Fruit fly (Drosophila melanogaster) whole organism, embryonic: ENCODE data around the gene CG18766.
A peak's percentile ranks its signal among the peaks of the same experiment; 100 is the strongest.

ENCODE experiments used
- ATbp ChIP-seq: fragments of 200-800 bp; sonication (Bioruptor generic); optimal IDR thresholded peaks from 2 replicates; lab custom pipeline; 2017; ENCODE audit warnings: missing biosample characterization, mild to moderate bottlenecking, missing genetic modification characterization, missing genetic modification reagents
- CG12299 ChIP-seq: fragments of 200-800 bp; sonication (Bioruptor generic); optimal IDR thresholded peaks from 2 replicates; lab custom pipeline; 2018; ENCODE audit warnings: missing biosample characterization, mild to moderate bottlenecking, missing genetic modification characterization
- CG12769 ChIP-seq: fragments of 200-800 bp; sonication (Bioruptor generic); optimal IDR thresholded peaks from 2 replicates; lab custom pipeline; 2019; ENCODE audit warnings: missing biosample characterization, mild to moderate bottlenecking, missing genetic modification characterization, moderate library complexity
- CG13123 ChIP-seq: fragments of 200-800 bp; sonication (Bioruptor generic); optimal IDR thresholded peaks from 2 replicates; lab custom pipeline; 2016; ENCODE audit warnings: missing biosample characterization, missing genetic modification characterization
- CG13894 ChIP-seq: fragments of 200-800 bp; sonication (Bioruptor generic); optimal IDR thresholded peaks from 3 replicates; lab custom pipeline; 2018; ENCODE audit warnings: missing biosample characterization, mild to moderate bottlenecking, missing genetic modification characterization, moderate library complexity
- CG15073 ChIP-seq: fragments of 200-800 bp; sonication (Bioruptor generic); optimal IDR thresholded peaks from 2 replicates; lab custom pipeline; 2016; ENCODE audit warnings: missing biosample characterization, missing genetic modification characterization
- CG15479 ChIP-seq: fragments of 200-800 bp; sonication (Bioruptor generic); optimal IDR thresholded peaks from 3 replicates; lab custom pipeline; 2019; ENCODE audit warnings: missing biosample characterization, mild to moderate bottlenecking, missing genetic modification characterization, moderate library complexity
- CG15514 ChIP-seq: fragments of 200-800 bp; sonication (Bioruptor generic); optimal IDR thresholded peaks from 3 replicates; lab custom pipeline; 2017; ENCODE audit warnings: missing biosample characterization, missing genetic modification characterization, mild to moderate bottlenecking, moderate library complexity, missing genetic modification reagents
- CG15696 ChIP-seq: fragments of 200-800 bp; sonication (Bioruptor generic); optimal IDR thresholded peaks from 2 replicates; lab custom pipeline; 2019; ENCODE audit warnings: missing biosample characterization, mild to moderate bottlenecking, missing genetic modification characterization, moderate library complexity
- CG1603 ChIP-seq: fragments of 200-800 bp; sonication (Bioruptor generic); optimal IDR thresholded peaks from 2 replicates; lab custom pipeline; 2019; ENCODE audit warnings: missing biosample characterization, mild to moderate bottlenecking, missing genetic modification characterization, moderate library complexity
- CG17912 ChIP-seq: fragments of 200-800 bp; sonication (Bioruptor generic); optimal IDR thresholded peaks from 2 replicates; lab custom pipeline; 2018; ENCODE audit warnings: missing biosample characterization, mild to moderate bottlenecking, missing genetic modification characterization
- CG18262 ChIP-seq: fragments of 200-800 bp; optimal IDR thresholded peaks from 3 replicates; lab custom pipeline; 2019; ENCODE audit warnings: missing biosample characterization, mild to moderate bottlenecking, missing genetic modification characterization, moderate library complexity
- CG2116 ChIP-seq: fragments of 200-800 bp; sonication (Bioruptor generic); optimal IDR thresholded peaks from 3 replicates; lab custom pipeline; 2018; ENCODE audit warnings: missing biosample characterization, mild to moderate bottlenecking, missing genetic modification characterization
- CG2120 ChIP-seq: fragments of 200-800 bp; sonication (Bioruptor generic); optimal IDR thresholded peaks from 3 replicates; lab custom pipeline; 2016; ENCODE audit warnings: missing biosample characterization, missing genetic modification characterization
- CG2712 ChIP-seq: fragments of 200-800 bp; optimal IDR thresholded peaks from 3 replicates; lab custom pipeline; 2019; ENCODE audit warnings: missing biosample characterization, mild to moderate bottlenecking, missing genetic modification characterization, moderate library complexity
- CG31224 ChIP-seq: fragments of 200-800 bp; sonication (Bioruptor generic); IDR thresholded peaks from 2 replicates; pipeline ENCODE4 v1.3.6; 2022; ENCODE audit warnings: missing biosample characterization, missing genetic modification characterization
- CG31365 ChIP-seq: fragments of 200-800 bp; sonication (Bioruptor generic); optimal IDR thresholded peaks from 2 replicates; lab custom pipeline; 2018; ENCODE audit warnings: missing biosample characterization, mild to moderate bottlenecking, missing genetic modification characterization
- CG32772 ChIP-seq: fragments of 200-800 bp; sonication (Bioruptor generic); IDR thresholded peaks from 2 replicates; pipeline ENCODE4 v1.3.6; 2022; ENCODE audit warnings: missing biosample characterization, missing genetic modification characterization
- CG34376 ChIP-seq: fragments of 200-800 bp; sonication (Bioruptor generic); optimal IDR thresholded peaks from 2 replicates; lab custom pipeline; 2018; ENCODE audit warnings: missing biosample characterization, mild to moderate bottlenecking, missing genetic modification characterization
- CG4328 ChIP-seq: fragments of 200-800 bp; sonication (Bioruptor generic); optimal IDR thresholded peaks from 3 replicates; lab custom pipeline; 2017; ENCODE audit warnings: missing biosample characterization, missing genetic modification reagents, missing genetic modification characterization
- CG4424 ChIP-seq: fragments of 200-800 bp; sonication (Bioruptor generic); optimal IDR thresholded peaks from 3 replicates; lab custom pipeline; 2016; ENCODE audit warnings: missing biosample characterization, missing genetic modification characterization
- CG4707 ChIP-seq: fragments of 200-800 bp; sonication (Bioruptor generic); optimal IDR thresholded peaks from 2 replicates; lab custom pipeline; 2018; ENCODE audit warnings: missing biosample characterization, mild to moderate bottlenecking, missing genetic modification characterization, moderate library complexity
- CG5180 ChIP-seq: fragments of 200-800 bp; sonication (Bioruptor generic); optimal IDR thresholded peaks from 3 replicates; lab custom pipeline; 2017; ENCODE audit warnings: missing biosample characterization, missing genetic modification characterization, mild to moderate bottlenecking, moderate library complexity, missing genetic modification reagents
- CG5245 ChIP-seq: fragments of 200-800 bp; sonication (Bioruptor generic); optimal IDR thresholded peaks from 3 replicates; lab custom pipeline; 2016; ENCODE audit warnings: missing biosample characterization, missing genetic modification characterization
- CG6175 ChIP-seq: fragments of 200-800 bp; sonication (Bioruptor generic); IDR thresholded peaks from 3 replicates; pipeline ENCODE4 v1.3.6; 2022; ENCODE audit warnings: missing biosample characterization, missing genetic modification characterization
- CG6813 ChIP-seq: fragments of 200-800 bp; sonication (Bioruptor generic); optimal IDR thresholded peaks from 2 replicates; lab custom pipeline; 2017; ENCODE audit warnings: missing biosample characterization, missing genetic modification characterization, mild to moderate bottlenecking, moderate library complexity, missing genetic modification reagents
- CG9817 ChIP-seq: fragments of 200-800 bp; sonication (Bioruptor generic); optimal IDR thresholded peaks from 2 replicates; lab custom pipeline; 2018; ENCODE audit warnings: missing biosample characterization, mild to moderate bottlenecking, missing genetic modification characterization, moderate library complexity
- CG9932 ChIP-seq: fragments of 200-800 bp; sonication (Bioruptor generic); IDR thresholded peaks from 2 replicates; pipeline ENCODE4 v1.3.6; 2022; ENCODE audit warnings: missing biosample characterization, missing genetic modification characterization
- Dref ChIP-seq: fragments of 200-800 bp; sonication (Bioruptor generic); IDR thresholded peaks from 2 replicates; pipeline ENCODE4 v1.3.6; 2022; ENCODE audit warnings: missing biosample characterization, missing genetic modification characterization
- GATAe ChIP-seq: fragments of 200-800 bp; sonication (Bioruptor generic); conservative IDR thresholded peaks from 2 replicates; pipeline ENCODE4 v1.3.6; 2022; ENCODE audit warnings: missing biosample characterization, missing genetic modification characterization
- HLH54F ChIP-seq: fragments of 200-800 bp; sonication (Bioruptor generic); optimal IDR thresholded peaks from 3 replicates; lab custom pipeline; 2016; ENCODE audit warnings: missing biosample characterization, missing genetic modification characterization
- Mes4 ChIP-seq: fragments of 200-800 bp; sonication (Bioruptor generic); optimal IDR thresholded peaks from 2 replicates; lab custom pipeline; 2016; ENCODE audit warnings: missing biosample characterization, missing genetic modification characterization
- NfI ChIP-seq: fragments of 200-800 bp; sonication (Bioruptor generic); optimal IDR thresholded peaks from 3 replicates; lab custom pipeline; 2018; ENCODE audit warnings: missing biosample characterization, mild to moderate bottlenecking, missing genetic modification characterization, moderate library complexity
- Side ChIP-seq: fragments of 200-800 bp; sonication (Bioruptor generic); optimal IDR thresholded peaks from 2 replicates; lab custom pipeline; 2016; ENCODE audit warnings: missing biosample characterization, missing genetic modification characterization
- Sox102F ChIP-seq: fragments of 200-800 bp; sonication (Bioruptor generic); optimal IDR thresholded peaks from 2 replicates; lab custom pipeline; 2018; ENCODE audit warnings: missing biosample characterization, mild to moderate bottlenecking, missing genetic modification characterization, moderate library complexity
- YL-1 ChIP-seq: fragments of 200-800 bp; sonication (Bioruptor generic); optimal IDR thresholded peaks from 3 replicates; lab custom pipeline; 2017; ENCODE audit warnings: missing biosample characterization, mild to moderate bottlenecking, missing genetic modification characterization
- ab ChIP-seq: fragments of 200-800 bp; sonication (Bioruptor generic); optimal IDR thresholded peaks from 2 replicates; lab custom pipeline; 2016; ENCODE audit warnings: missing biosample characterization, missing genetic modification characterization
- bsh ChIP-seq, 2 experiments: fragments of 200-800 bp; sonication (Bioruptor generic); optimal IDR thresholded peaks; 2 replicates each; lab custom pipeline; 2017 to 2018; ENCODE audit warnings: mild to moderate bottlenecking in 2 of 2, missing biosample characterization in 2 of 2, missing genetic modification characterization in 2 of 2, moderate library complexity in 1 of 2
- dpn ChIP-seq, 2 experiments: fragments of 200-800 bp; sonication (Bioruptor generic); optimal IDR thresholded peaks; 3 replicates each; lab custom pipeline; 2016; ENCODE audit warnings: missing biosample characterization in 2 of 2, missing genetic modification characterization in 2 of 2
- esg ChIP-seq: fragments of 200-800 bp; sonication (Bioruptor generic); conservative IDR thresholded peaks from 2 replicates; pipeline ENCODE4 v1.3.6; 2022; ENCODE audit warnings: missing biosample characterization, missing genetic modification characterization
- gfzf ChIP-seq: fragments of 200-800 bp; sonication (Bioruptor generic); optimal IDR thresholded peaks from 2 replicates; lab custom pipeline; 2016; ENCODE audit warnings: missing biosample characterization, mild to moderate bottlenecking, missing genetic modification characterization, moderate library complexity
- kni ChIP-seq: fragments of 200-800 bp; sonication (Bioruptor generic); optimal IDR thresholded peaks from 3 replicates; lab custom pipeline; 2017; ENCODE audit warnings: mild to moderate bottlenecking, missing biosample characterization, missing genetic modification reagents, missing genetic modification characterization
- org-1 ChIP-seq: fragments of 200-800 bp; sonication (Bioruptor generic); optimal IDR thresholded peaks from 2 replicates; lab custom pipeline; 2017; ENCODE audit warnings: missing biosample characterization, missing genetic modification characterization
- peb ChIP-seq: fragments of 200-800 bp; sonication (Bioruptor generic); IDR thresholded peaks from 2 replicates; pipeline ENCODE4 v1.3.6; 2022; ENCODE audit warnings: missing biosample characterization, missing genetic modification characterization
- pnt ChIP-seq: fragments of 200-800 bp; sonication (Bioruptor generic); optimal IDR thresholded peaks from 3 replicates; lab custom pipeline; 2016; ENCODE audit warnings: missing biosample characterization, missing genetic modification characterization
- ranshi ChIP-seq: fragments of 200-800 bp; sonication (Bioruptor generic); IDR thresholded peaks from 2 replicates; pipeline ENCODE4 v1.3.6; 2022; ENCODE audit warnings: missing biosample characterization, missing genetic modification characterization
- seq ChIP-seq: fragments of 200-800 bp; sonication (Bioruptor generic); IDR thresholded peaks from 2 replicates; pipeline ENCODE4 v1.3.6; 2022; ENCODE audit warnings: missing biosample characterization, missing genetic modification characterization
- so ChIP-seq: fragments of 200-800 bp; sonication (Bioruptor generic); IDR thresholded peaks from 3 replicates; pipeline ENCODE4 v1.3.6; 2022; ENCODE audit warnings: missing biosample characterization, missing genetic modification characterization
- sr ChIP-seq: fragments of 200-800 bp; sonication (Bioruptor generic); IDR thresholded peaks from 3 replicates; pipeline ENCODE4 v1.3.6; 2022; ENCODE audit warnings: missing biosample characterization, missing genetic modification characterization
- ssp ChIP-seq: fragments of 200-800 bp; sonication (Bioruptor generic); IDR thresholded peaks from 2 replicates; pipeline ENCODE4 v1.3.6; 2022; ENCODE audit warnings: missing biosample characterization, missing genetic modification characterization
- vfl ChIP-seq: fragments of 200-800 bp; sonication (Bioruptor generic); optimal IDR thresholded peaks from 2 replicates; lab custom pipeline; 2016; ENCODE audit warnings: missing biosample characterization, missing genetic modification characterization

CG18766 gene

DNA sequence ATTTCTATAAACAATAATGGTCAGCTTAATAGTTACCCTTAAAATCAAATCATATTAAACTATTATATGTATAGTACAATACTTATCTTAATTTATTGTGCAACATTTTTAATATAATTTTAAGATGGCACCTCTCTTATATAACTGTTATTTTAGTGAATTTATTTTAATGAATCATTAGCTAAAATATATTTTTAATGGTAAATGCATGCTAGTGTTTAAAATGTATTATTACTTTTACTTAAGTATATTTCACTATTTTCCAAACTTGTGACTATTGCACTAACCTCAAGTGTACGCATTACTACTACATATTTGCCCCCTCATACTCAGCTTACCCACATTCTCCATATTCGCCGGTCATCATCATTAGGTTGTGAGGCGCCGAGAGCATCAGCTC, 1.2 kb upstream of the CG18766 start (continued):
- TF ChIP-seq ab (GFP tag; lab: Kevin White, UChicago) (no peak), CG15073 (GFP tag; lab: Kevin White, UChicago) (no peak), CG12299 (peak; percentile 74), CG9932 (peak; percentile 36; the same call in 1 of the 2 replicates), esg (GFP tag; lab: Robert Waterston, UW) (peak; percentile 68), sr (GFP tag; lab: Robert Waterston, UW) (no peak), CG5245 (peak; percentile 35), CG15479 (GFP tag; lab: Kevin White, UChicago) (no peak), CG4707 (peak; percentile 1), CG31224 (GFP tag; lab: Robert Waterston, UW) (no peak), peb (no peak; the same call in 1 of the 2 replicates), CG31365 (tag; lab: Kevin White, UChicago) (no peak), CG13894 (tag; lab: Kevin White, UChicago) (peak; percentile 7), CG12769 (tag; lab: Kevin White, UChicago) (peak; percentile 52), CG13123 (peak; percentile 41), CG15696 (tag; lab: Kevin White, UChicago) (peak; percentile 77), dpn (GFP tag; optimal IDR thresholded peaks at IDR 0.05; lab: Kevin White, UChicago) (peak in 1 of 2 experiments; percentile 67), CG6813 (GFP tag; lab: Kevin White, UChicago) (peak; percentile 53), CG32772 (GFP tag; lab: Robert Waterston, UW) (peak; percentile 58; the same call in 1 of the 2 replicates), CG34376 (GFP tag; lab: Kevin White, UChicago) (no peak), Sox102F (peak; percentile 88), CG18262 (tag; lab: Kevin White, UChicago) (peak; percentile 95), YL-1 (GFP tag; lab: Kevin White, UChicago) (no peak), so (no peak), NfI (GFP tag; lab: Kevin White, UChicago) (peak; percentile 52), CG4424 (GFP tag; lab: Kevin White, UChicago) (peak; percentile 42), CG6175 (GFP tag; lab: Robert Waterston, UW) (no peak), CG15514 (peak; percentile 47), CG1603 (tag; lab: Kevin White, UChicago) (no peak), CG4328 (peak; percentile 72), CG2120 (GFP tag; lab: Kevin White, UChicago) (peak; percentile 31), pnt (GFP tag; lab: Kevin White, UChicago) (no peak), gfzf (GFP tag; lab: Kevin White, UChicago) (no peak), vfl (GFP tag; lab: Kevin White, UChicago) (no peak), CG2712 (tag; lab: Kevin White, UChicago) (peak; percentile 93), Side (GFP tag; lab: Kevin White, UChicago) (no peak), ranshi (GFP tag; lab: Robert Waterston, UW) (0 out of 2 replicates have a peak, but pooled peaks have one; percentile 39), CG2116 (GFP tag; lab: Kevin White, UChicago) (peak; percentile 38), ATbp (GFP tag; lab: Kevin White, UChicago) (peak; percentile 53), HLH54F (GFP tag; lab: Kevin White, UChicago) (no peak), CG9817 (tag; lab: Kevin White, UChicago) (peak; percentile 48), CG17912 (GFP tag; lab: Kevin White, UChicago) (no peak), seq (no peak), ssp (GFP tag; lab: Robert Waterston, UW) (no peak), kni (no peak), Mes4 (GFP tag; lab: Kevin White, UChicago) (no peak), CG5180 (GFP tag; lab: Kevin White, UChicago) (peak; percentile 48), GATAe (GFP tag; lab: Robert Waterston, UW) (no peak), org-1 (GFP tag; lab: Kevin White, UChicago) (peak; percentile 53), bsh (GFP tag; optimal IDR thresholded peaks at IDR 0.05; lab: Kevin White, UChicago) (peak; percentile 25 to 87), Dref (GFP tag; lab: Robert Waterston, UW) (no peak)
